Worm (Caenorhabditis elegans) whole organism, L3 larva: ENCODE measurements around the gene C02E7.8.

ENCODE experiments used
- R02D3.7 ChIP-seq: fragments of 150-350 bp; optimal IDR thresholded peaks from 2 replicates; lab custom pipeline; 2014; ENCODE audit warnings: missing biosample characterization, missing genetic modification characterization
- aly-2 ChIP-seq: fragments of 150-350 bp; optimal IDR thresholded peaks from 2 replicates; lab custom pipeline; 2014; ENCODE audit warnings: missing biosample characterization, missing genetic modification characterization
- ama-1 ChIP-seq: fragments of 150-350 bp; optimal IDR thresholded peaks from 2 replicates; lab custom pipeline; 2018
- ceh-16 ChIP-seq: sonication (generic microtip); optimal IDR thresholded peaks from 2 replicates; lab custom pipeline; 2017; ENCODE audit warnings: missing biosample characterization, missing genetic modification characterization
- ceh-28 ChIP-seq: fragments of 150-350 bp; optimal IDR thresholded peaks from 2 replicates; lab custom pipeline; 2014; ENCODE audit warnings: missing biosample characterization, missing genetic modification reagents, missing genetic modification characterization
- egl-5 ChIP-seq: fragments of 150-350 bp; optimal IDR thresholded peaks from 2 replicates; lab custom pipeline; 2017; ENCODE audit warnings: missing biosample characterization, missing genetic modification reagents, missing genetic modification characterization, inconsistent platforms
- elt-1 ChIP-seq: fragments of 150-350 bp; optimal IDR thresholded peaks from 2 replicates; lab custom pipeline; 2014; ENCODE audit warnings: missing biosample characterization, missing genetic modification characterization
- eor-1 ChIP-seq, 2 experiments: fragments of 150-350 bp; optimal IDR thresholded peaks; 2 replicates each; lab custom pipeline; 2014 to 2018; ENCODE audit warnings: missing biosample characterization in 2 of 2, missing genetic modification characterization in 2 of 2
- fos-1 ChIP-seq: fragments of 150-350 bp; optimal IDR thresholded peaks from 2 replicates; lab custom pipeline; 2014; ENCODE audit warnings: missing biosample characterization, missing genetic modification characterization
- hmg-11 ChIP-seq: sonication (generic microtip); optimal IDR thresholded peaks from 2 replicates; lab custom pipeline; 2016; ENCODE audit warnings: missing genetic modification characterization, missing compliant biosample characterization
- lin-15B ChIP-seq: fragments of 150-350 bp; optimal IDR thresholded peaks from 2 replicates; lab custom pipeline; 2014; ENCODE audit warnings: missing biosample characterization, missing genetic modification characterization
- lin-39 ChIP-seq: fragments of 150-350 bp; optimal IDR thresholded peaks from 2 replicates; lab custom pipeline; 2018; ENCODE audit warnings: missing biosample characterization, missing genetic modification reagents, missing genetic modification characterization
- lsy-12 ChIP-seq: sonication (generic microtip); optimal IDR thresholded peaks from 2 replicates; lab custom pipeline; 2016; ENCODE audit warnings: mild to moderate bottlenecking, missing genetic modification characterization, missing compliant biosample characterization
- mdl-1 ChIP-seq: fragments of 150-350 bp; optimal IDR thresholded peaks from 2 replicates; lab custom pipeline; 2014; ENCODE audit warnings: missing biosample characterization, missing genetic modification characterization
- nfya-1 ChIP-seq: sonication (generic microtip); optimal IDR thresholded peaks from 2 replicates; lab custom pipeline; 2017; ENCODE audit warnings: missing genetic modification characterization, mild to moderate bottlenecking, missing compliant biosample characterization, antibody characterized with exemption, moderate library complexity; ENCODE audit not compliant: insufficient read depth
- nhr-11 ChIP-seq: fragments of 150-350 bp; optimal IDR thresholded peaks from 2 replicates; lab custom pipeline; 2014; ENCODE audit warnings: missing biosample characterization, missing genetic modification characterization
- nhr-12 ChIP-seq: fragments of 150-350 bp; optimal IDR thresholded peaks from 2 replicates; lab custom pipeline; 2014; ENCODE audit warnings: missing biosample characterization, missing genetic modification characterization
- nhr-237 ChIP-seq: fragments of 150-350 bp; optimal IDR thresholded peaks from 2 replicates; lab custom pipeline; 2014; ENCODE audit warnings: missing biosample characterization, missing genetic modification characterization
- nhr-25 ChIP-seq: sonication (generic microtip); optimal IDR thresholded peaks from 2 replicates; lab custom pipeline; 2017; ENCODE audit warnings: missing biosample characterization, missing genetic modification characterization
- nhr-43 ChIP-seq: sonication (generic microtip); optimal IDR thresholded peaks from 2 replicates; lab custom pipeline; 2016; ENCODE audit warnings: mild to moderate bottlenecking, missing genetic modification characterization, missing compliant biosample characterization; ENCODE audit not compliant: poor library complexity, severe bottlenecking
- nhr-67 ChIP-seq: fragments of 150-350 bp; optimal IDR thresholded peaks from 2 replicates; lab custom pipeline; 2014; ENCODE audit warnings: missing biosample characterization, missing genetic modification characterization
- nhr-76 ChIP-seq: fragments of 150-350 bp; sonication (generic microtip); optimal IDR thresholded peaks from 5 replicates; lab custom pipeline; 2014; ENCODE audit warnings: missing biosample characterization, missing genetic modification characterization
- nhr-77 ChIP-seq: fragments of 150-350 bp; optimal IDR thresholded peaks from 2 replicates; lab custom pipeline; 2014; ENCODE audit warnings: missing biosample characterization, missing genetic modification characterization
- pqm-1 ChIP-seq: fragments of 150-350 bp; optimal IDR thresholded peaks from 2 replicates; lab custom pipeline; 2017; ENCODE audit warnings: missing biosample characterization, missing genetic modification characterization, inconsistent platforms
- sea-2 ChIP-seq: fragments of 150-350 bp; sonication (generic microtip); optimal IDR thresholded peaks from 4 replicates; lab custom pipeline; 2014; ENCODE audit warnings: missing biosample characterization, missing genetic modification reagents, missing genetic modification characterization
- snpc-4 ChIP-seq: fragments of 150-350 bp; optimal IDR thresholded peaks from 2 replicates; lab custom pipeline; 2014; ENCODE audit warnings: missing biosample characterization, missing genetic modification characterization
- unc-39 ChIP-seq: sonication (generic microtip); optimal IDR thresholded peaks from 4 replicates; lab custom pipeline; 2017; ENCODE audit warnings: missing biosample characterization, missing genetic modification characterization
- unc-62 ChIP-seq: fragments of 150-350 bp; sonication (generic microtip); optimal IDR thresholded peaks from 4 replicates; lab custom pipeline; 2014; ENCODE audit warnings: missing biosample characterization, missing genetic modification reagents, missing genetic modification characterization
- zag-1 ChIP-seq: fragments of 150-350 bp; optimal IDR thresholded peaks from 2 replicates; lab custom pipeline; 2014; ENCODE audit warnings: missing biosample characterization, missing genetic modification characterization
- ztf-11 ChIP-seq: fragments of 150-350 bp; optimal IDR thresholded peaks from 2 replicates; lab custom pipeline; 2014; ENCODE audit warnings: missing biosample characterization, missing genetic modification characterization
- ztf-4 ChIP-seq: fragments of 150-350 bp; optimal IDR thresholded peaks from 2 replicates; lab custom pipeline; 2014; ENCODE audit warnings: missing biosample characterization, missing genetic modification characterization

C02E7.8 gene

ce11 chrV:4933268-4933667 lies 12.7 kb upstream of the C02E7.8 start:
- TF ChIP-seq pqm-1 (tag; lab: Kevin White, UChicago) (no peak), eor-1 (tag; optimal IDR thresholded peaks at IDR 0.05; lab: Kevin White, UChicago) (no peak), aly-2 (no peak), snpc-4 (no peak), nhr-77 (tag; lab: Kevin White, UChicago) (no peak), nhr-76 (tag; lab: Kevin White, UChicago) (no peak), egl-5 (tag; lab: Kevin White, UChicago) (no peak), hmg-11 (tag; lab: Kevin White, UChicago) (no peak), ztf-11 (tag; lab: Kevin White, UChicago) (no peak)

ce11 chrV:4932814-4933213 lies 12.2 kb upstream of the C02E7.8 start, which contains the start of gene C02E7.10:
Gene C02E7.10, minus strand, starts transcription at chrV:4933045.
- no peak for TF ChIP-seq ztf-11 (tag; lab: Kevin White, UChicago)
- no peak for TF ChIP-seq zag-1 (tag; lab: Kevin White, UChicago)
- TF ChIP-seq nhr-77 (tag; lab: Kevin White, UChicago), result no peak
- no peak for TF ChIP-seq eor-1 (tag; optimal IDR thresholded peaks at IDR 0.05; lab: Kevin White, UChicago)
- TF ChIP-seq ceh-28 (tag; lab: Kevin White, UChicago), result no peak

DNA sequence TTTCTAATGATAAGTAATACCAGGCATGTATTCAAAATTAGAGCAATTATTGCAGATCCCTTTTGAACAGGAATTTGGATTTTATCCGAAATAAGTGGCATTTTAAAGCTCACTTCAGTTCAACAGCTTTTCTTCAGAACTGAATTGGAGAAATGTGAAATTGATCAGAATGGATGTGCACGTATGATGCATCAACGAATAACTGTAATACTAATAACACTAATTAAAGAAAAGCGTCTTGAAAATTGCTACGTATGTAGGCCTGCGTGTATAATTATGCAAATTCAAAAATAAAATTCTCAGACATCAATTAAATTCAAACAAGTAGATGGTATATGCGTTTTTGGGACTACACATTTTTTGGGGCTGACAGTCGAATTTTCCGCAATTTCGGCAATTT lies 9.3 kb upstream of the C02E7.8 start, which contains the start of gene str-205:
Gene str-205, minus strand, starts transcription at position 101 of the 400 bp plus-strand sequence.
- TF ChIP-seq nhr-237 (tag; lab: Kevin White, UChicago) (no peak), nhr-11 (tag; lab: Kevin White, UChicago) (no peak), ceh-16 (tag; lab: Kevin White, UChicago) (no peak), nhr-25 (tag; lab: Kevin White, UChicago) (no peak), nhr-43 (tag; lab: Kevin White, UChicago) (no peak), ztf-11 (tag; lab: Kevin White, UChicago) (no peak)

DNA sequence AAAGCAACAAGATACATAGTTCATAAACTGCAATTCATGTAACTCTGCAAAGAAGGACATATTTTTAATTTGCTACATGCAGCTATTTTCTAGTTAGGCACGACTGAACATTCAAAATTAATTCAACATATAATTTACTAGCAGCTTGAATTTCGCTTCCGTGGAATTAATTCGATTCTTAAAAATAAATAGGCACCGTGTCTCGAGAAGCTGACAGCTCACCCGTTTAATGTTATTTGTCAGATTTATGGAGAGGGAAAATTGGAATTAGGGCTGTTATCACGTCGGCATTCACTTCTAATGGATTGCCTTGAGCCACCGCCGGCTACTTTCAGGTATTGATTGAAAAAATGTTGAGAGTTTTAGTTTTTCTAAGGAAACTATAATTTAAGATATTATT lies 5.8 kb upstream of the C02E7.8 start, which contains the start of gene srh-21:
Gene srh-21, plus strand, starts transcription at position 301 of the 400 bp plus-strand sequence.
- TF ChIP-seq elt-1, result no peak
- no peak for TF ChIP-seq ceh-16 (tag; lab: Kevin White, UChicago)
- no peak for TF ChIP-seq snpc-4
- no peak for TF ChIP-seq sea-2
- TF ChIP-seq hmg-11 (tag; lab: Kevin White, UChicago), result no peak
- no peak for TF ChIP-seq R02D3.7 (tag; lab: Kevin White, UChicago)
- TF ChIP-seq nhr-43 (tag; lab: Kevin White, UChicago), result no peak
- TF ChIP-seq nhr-12, result no peak
- no peak for TF ChIP-seq unc-62
- TF ChIP-seq mdl-1, result no peak
- TF ChIP-seq ztf-4 (tag; lab: Kevin White, UChicago), result no peak
- no peak for TF ChIP-seq unc-39 (tag; lab: Kevin White, UChicago)
- no peak for TF ChIP-seq nhr-77 (tag; lab: Kevin White, UChicago)
- no peak for TF ChIP-seq aly-2
- no peak for TF ChIP-seq nhr-11 (tag; lab: Kevin White, UChicago)
- TF ChIP-seq lsy-12 (tag; lab: Kevin White, UChicago), result no peak
- no peak for TF ChIP-seq nfya-1 (tag; lab: Kevin White, UChicago)
- no peak for TF ChIP-seq lin-15B (tag; lab: Kevin White, UChicago)

DNA sequence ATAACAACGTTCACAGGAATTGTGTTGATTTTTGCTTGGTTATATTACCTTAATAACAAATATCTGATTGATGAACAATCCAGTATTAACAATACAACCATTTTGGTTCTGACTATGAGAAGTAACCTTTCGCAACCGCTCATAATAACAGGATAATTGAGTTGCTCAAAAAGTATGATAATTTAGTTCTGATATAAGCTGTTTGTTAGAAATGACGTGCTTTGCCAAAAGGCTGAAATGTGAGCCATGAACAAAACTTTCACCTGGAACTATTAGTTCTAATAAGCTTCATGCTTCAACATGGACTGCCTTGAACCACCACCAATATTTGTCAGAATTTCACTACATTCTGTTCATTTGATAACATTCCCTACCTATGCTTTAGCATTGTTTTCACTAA lies 4.0 kb upstream of the C02E7.8 start, which contains the start of gene srh-20:
Gene srh-20, plus strand, starts transcription at position 301 of the 400 bp plus-strand sequence.
- TF ChIP-seq ztf-4 (tag; lab: Kevin White, UChicago) (no peak), lin-39 (tag; lab: Kevin White, UChicago) (no peak), lsy-12 (tag; lab: Kevin White, UChicago) (no peak), fos-1 (tag; lab: Kevin White, UChicago) (no peak), ama-1 (lab: Kevin White, UChicago) (no peak), nhr-67 (tag; lab: Kevin White, UChicago) (no peak), ceh-16 (tag; lab: Kevin White, UChicago) (no peak), R02D3.7 (tag; lab: Kevin White, UChicago) (no peak), unc-62 (no peak), nhr-77 (tag; lab: Kevin White, UChicago) (no peak), ztf-11 (tag; lab: Kevin White, UChicago) (no peak), elt-1 (no peak), nhr-76 (tag; lab: Kevin White, UChicago) (no peak), nhr-43 (tag; lab: Kevin White, UChicago) (no peak), nhr-11 (tag; lab: Kevin White, UChicago) (no peak)
- TF ChIP-seq, all 47 proteins: peak for 0
